Fruit fly (Drosophila melanogaster) whole organism, embryonic: ENCODE measurements around the gene Acyp.

Experiments used
- Asciz ChIP-seq: fragments of 200-800 bp; sonication (Bioruptor generic); optimal IDR thresholded peaks from 2 replicates; lab custom pipeline; 2017; ENCODE audit warnings: missing biosample characterization, mild to moderate bottlenecking, missing genetic modification characterization, missing genetic modification reagents
- Awh ChIP-seq: fragments of 200-800 bp; sonication (Bioruptor generic); IDR thresholded peaks from 2 replicates; pipeline ENCODE4, ENCODE4 v1.3.6; 2022; ENCODE audit warnings: missing biosample characterization, missing genetic modification characterization
- B-H2 ChIP-seq: fragments of 200-800 bp; sonication (Bioruptor generic); optimal IDR thresholded peaks from 2 replicates; lab custom pipeline; 2018; ENCODE audit warnings: missing biosample characterization, mild to moderate bottlenecking, missing genetic modification characterization
- Blimp-1 ChIP-seq: fragments of 200-800 bp; sonication (Bioruptor generic); optimal IDR thresholded peaks from 3 replicates; lab custom pipeline; 2018; ENCODE audit warnings: missing biosample characterization, missing genetic modification characterization, mild to moderate bottlenecking, moderate library complexity, missing genetic modification reagents
- CG10147 ChIP-seq: fragments of 200-800 bp; sonication (Bioruptor generic); optimal IDR thresholded peaks from 2 replicates; lab custom pipeline; 2019; ENCODE audit warnings: missing biosample characterization, mild to moderate bottlenecking, missing genetic modification characterization, moderate library complexity
- CG10267 ChIP-seq: fragments of 200-800 bp; sonication (Bioruptor generic); optimal IDR thresholded peaks from 2 replicates; lab custom pipeline; 2018; ENCODE audit warnings: missing biosample characterization, mild to moderate bottlenecking, missing genetic modification characterization, moderate library complexity
- CG12659 ChIP-seq: fragments of 200-800 bp; sonication (Bioruptor generic); optimal IDR thresholded peaks from 3 replicates; lab custom pipeline; 2017; ENCODE audit warnings: mild to moderate bottlenecking, missing biosample characterization, missing genetic modification reagents, missing genetic modification characterization
- CG14441 ChIP-seq: fragments of 200-800 bp; sonication (Bioruptor generic); IDR thresholded peaks from 2 replicates; pipeline ENCODE4 v1.3.6; 2022; ENCODE audit warnings: missing biosample characterization, missing genetic modification characterization
- CG15601 ChIP-seq: fragments of 200-800 bp; sonication (Bioruptor generic); optimal IDR thresholded peaks from 3 replicates; lab custom pipeline; 2019; ENCODE audit warnings: missing biosample characterization, mild to moderate bottlenecking, missing genetic modification characterization, moderate library complexity
- CG1602 ChIP-seq: fragments of 200-800 bp; sonication (Bioruptor generic); optimal IDR thresholded peaks from 3 replicates; lab custom pipeline; 2016; ENCODE audit warnings: missing biosample characterization, missing genetic modification characterization
- CG17385 ChIP-seq: fragments of 200-800 bp; sonication (Bioruptor generic); optimal IDR thresholded peaks from 3 replicates; lab custom pipeline; 2018; ENCODE audit warnings: missing biosample characterization, mild to moderate bottlenecking, missing genetic modification characterization
- CG17829 ChIP-seq: fragments of 200-800 bp; optimal IDR thresholded peaks from 2 replicates; lab custom pipeline; 2019; ENCODE audit warnings: missing biosample characterization, mild to moderate bottlenecking, missing genetic modification characterization, moderate library complexity
- CG2120 ChIP-seq: fragments of 200-800 bp; sonication (Bioruptor generic); optimal IDR thresholded peaks from 3 replicates; lab custom pipeline; 2016; ENCODE audit warnings: missing biosample characterization, missing genetic modification characterization
- CG30431 ChIP-seq: fragments of 200-800 bp; sonication (Bioruptor generic); optimal IDR thresholded peaks from 2 replicates; lab custom pipeline; 2017; ENCODE audit warnings: missing biosample characterization, missing genetic modification characterization
- CG32532 ChIP-seq: fragments of 200-800 bp; sonication (Bioruptor generic); IDR thresholded peaks from 2 replicates; pipeline ENCODE4 v1.3.6; 2022; ENCODE audit warnings: missing biosample characterization, missing genetic modification characterization
- CG7271 ChIP-seq: fragments of 200-800 bp; sonication (Bioruptor generic); optimal IDR thresholded peaks from 2 replicates; lab custom pipeline; 2018; ENCODE audit warnings: missing biosample characterization, mild to moderate bottlenecking, missing genetic modification characterization, moderate library complexity
- CG9932 ChIP-seq: fragments of 200-800 bp; sonication (Bioruptor generic); IDR thresholded peaks from 2 replicates; pipeline ENCODE4 v1.3.6; 2022; ENCODE audit warnings: missing biosample characterization, missing genetic modification characterization
- Camta ChIP-seq: fragments of 200-800 bp; sonication (Bioruptor generic); optimal IDR thresholded peaks from 2 replicates; lab custom pipeline; 2016; ENCODE audit warnings: missing biosample characterization, missing genetic modification characterization
- D ChIP-seq, 2 experiments: fragments of 200-800 bp in 1 of 2; fragments of >200 bp in 1 of 2; sonication (Bioruptor generic) in 1 of 2; optimal IDR thresholded peaks; 2 replicates in 1 of 2; 3 replicates in 1 of 2; lab custom pipeline; 2017; ENCODE audit warnings: mild to moderate bottlenecking in 1 of 2, missing biosample characterization in 1 of 2, missing genetic modification characterization in 1 of 2, missing genetic modification reagents in 1 of 2
- E2f1 ChIP-seq: fragments of 200-800 bp; sonication (Bioruptor generic); IDR thresholded peaks from 2 replicates; pipeline ENCODE4 v1.3.6; 2022; ENCODE audit warnings: missing biosample characterization, missing genetic modification characterization
- E2f2 ChIP-seq: fragments of 200-800 bp; sonication (Bioruptor generic); IDR thresholded peaks from 2 replicates; pipeline ENCODE4 v1.3.6; 2022; ENCODE audit warnings: missing biosample characterization, missing genetic modification characterization
- Fer3 ChIP-seq: fragments of 200-800 bp; sonication (Bioruptor generic); optimal IDR thresholded peaks from 2 replicates; lab custom pipeline; 2018; ENCODE audit warnings: missing biosample characterization, mild to moderate bottlenecking, missing genetic modification characterization, moderate library complexity
- Hand ChIP-seq: fragments of 200-800 bp; sonication (Bioruptor generic); optimal IDR thresholded peaks from 2 replicates; lab custom pipeline; 2017; ENCODE audit warnings: mild to moderate bottlenecking, missing biosample characterization, missing genetic modification reagents, missing genetic modification characterization
- Hey ChIP-seq: fragments of 200-800 bp; sonication (Bioruptor generic); optimal IDR thresholded peaks from 3 replicates; lab custom pipeline; 2018; ENCODE audit warnings: missing biosample characterization, mild to moderate bottlenecking, missing genetic modification characterization
- Hsf ChIP-seq: fragments of 200-800 bp; sonication (Bioruptor generic); optimal IDR thresholded peaks from 3 replicates; lab custom pipeline; 2016; ENCODE audit warnings: missing biosample characterization, missing genetic modification characterization
- Jarid2 ChIP-seq: fragments of 200-800 bp; sonication (Bioruptor generic); optimal IDR thresholded peaks from 3 replicates; lab custom pipeline; 2017; ENCODE audit warnings: mild to moderate bottlenecking, missing biosample characterization, missing genetic modification reagents, missing genetic modification characterization
- Sry-δ ChIP-seq: fragments of 200-800 bp; sonication (Bioruptor generic); optimal IDR thresholded peaks from 2 replicates; lab custom pipeline; 2016; ENCODE audit warnings: missing biosample characterization, missing genetic modification characterization
- TFAM ChIP-seq: fragments of 200-800 bp; sonication (Bioruptor generic); optimal IDR thresholded peaks from 2 replicates; lab custom pipeline; 2017; ENCODE audit warnings: missing biosample characterization, missing genetic modification characterization, inconsistent platforms
- abd-A ChIP-seq: fragments of 200-800 bp; sonication (Bioruptor generic); optimal IDR thresholded peaks from 3 replicates; lab custom pipeline; 2019; ENCODE audit warnings: missing biosample characterization, mild to moderate bottlenecking, missing genetic modification characterization, moderate library complexity
- btn ChIP-seq: fragments of 200-800 bp; sonication (Bioruptor generic); optimal IDR thresholded peaks from 2 replicates; lab custom pipeline; 2016; ENCODE audit warnings: missing biosample characterization, missing genetic modification characterization
- chm ChIP-seq: fragments of 200-800 bp; sonication (Bioruptor generic); IDR thresholded peaks from 2 replicates; pipeline ENCODE4 v1.3.6; 2022; ENCODE audit warnings: missing biosample characterization, missing genetic modification characterization
- croc ChIP-seq: fragments of 200-800 bp; sonication (Bioruptor generic); conservative IDR thresholded peaks from 3 replicates; pipeline ENCODE4 v1.3.6; 2022; ENCODE audit warnings: missing biosample characterization, missing genetic modification characterization
- crp ChIP-seq, 2 experiments: fragments of 200-800 bp; sonication (Bioruptor generic); optimal IDR thresholded peaks; 2 replicates in 1 of 2; 3 replicates in 1 of 2; lab custom pipeline; 2017; ENCODE audit warnings: missing biosample characterization in 2 of 2, missing genetic modification characterization in 2 of 2, mild to moderate bottlenecking in 1 of 2, moderate library complexity in 1 of 2
- ftz-f1 ChIP-seq: fragments of 200-800 bp; sonication (Bioruptor generic); optimal IDR thresholded peaks from 2 replicates; lab custom pipeline; 2016; ENCODE audit warnings: missing biosample characterization, missing genetic modification characterization
- gcm ChIP-seq: fragments of 200-800 bp; sonication (Bioruptor generic); optimal IDR thresholded peaks from 2 replicates; lab custom pipeline; 2019; ENCODE audit warnings: missing biosample characterization, mild to moderate bottlenecking, missing genetic modification characterization, moderate library complexity
- gfzf ChIP-seq: fragments of 200-800 bp; sonication (Bioruptor generic); optimal IDR thresholded peaks from 2 replicates; lab custom pipeline; 2016; ENCODE audit warnings: missing biosample characterization, mild to moderate bottlenecking, missing genetic modification characterization, moderate library complexity
- hbn ChIP-seq: fragments of 200-800 bp; sonication (Bioruptor generic); IDR thresholded peaks from 2 replicates; pipeline ENCODE4 v1.3.6; 2022; ENCODE audit warnings: missing biosample characterization, missing genetic modification characterization; ENCODE audit not compliant: partially characterized antibody
- hth ChIP-seq: fragments of >200 bp; optimal IDR thresholded peaks from 2 replicates; lab custom pipeline; 2017; ENCODE audit warnings: inconsistent platforms
- kay ChIP-seq: fragments of 200-800 bp; sonication (Bioruptor generic); optimal IDR thresholded peaks from 2 replicates; lab custom pipeline; 2016; ENCODE audit warnings: missing biosample characterization, missing genetic modification characterization
- klu ChIP-seq: fragments of 200-800 bp; sonication (Bioruptor generic); IDR thresholded peaks from 2 replicates; pipeline ENCODE4 v1.3.6; 2022; ENCODE audit warnings: missing biosample characterization, missing genetic modification characterization
- kni ChIP-seq: fragments of 200-800 bp; sonication (Bioruptor generic); optimal IDR thresholded peaks from 3 replicates; lab custom pipeline; 2017; ENCODE audit warnings: mild to moderate bottlenecking, missing biosample characterization, missing genetic modification reagents, missing genetic modification characterization
- nau ChIP-seq: fragments of 200-800 bp; sonication (Bioruptor generic); optimal IDR thresholded peaks from 3 replicates; lab custom pipeline; 2017; ENCODE audit warnings: missing biosample characterization, mild to moderate bottlenecking, missing genetic modification characterization, missing genetic modification reagents
- pzg ChIP-seq: fragments of 200-800 bp; sonication (Bioruptor generic); optimal IDR thresholded peaks from 3 replicates; lab custom pipeline; 2018; ENCODE audit warnings: missing biosample characterization, mild to moderate bottlenecking, missing genetic modification characterization, moderate library complexity
- sim ChIP-seq: fragments of 200-800 bp; sonication (Bioruptor generic); IDR thresholded peaks from 2 replicates; pipeline ENCODE4 v1.3.6; 2022; ENCODE audit warnings: missing biosample characterization, missing genetic modification characterization
- sr ChIP-seq: fragments of 200-800 bp; sonication (Bioruptor generic); IDR thresholded peaks from 3 replicates; pipeline ENCODE4 v1.3.6; 2022; ENCODE audit warnings: missing biosample characterization, missing genetic modification characterization
- usp ChIP-seq: fragments of >200 bp; optimal IDR thresholded peaks from 2 replicates; lab custom pipeline; 2017; ENCODE audit warnings: missing biosample characterization, missing genetic modification characterization
- vnd ChIP-seq: fragments of 200-800 bp; sonication (Bioruptor generic); IDR thresholded peaks from 3 replicates; pipeline ENCODE4 v1.3.6; 2022; ENCODE audit warnings: missing biosample characterization, missing genetic modification characterization; ENCODE audit not compliant: partially characterized antibody
- zf30C ChIP-seq: fragments of 200-800 bp; sonication (Bioruptor generic); optimal IDR thresholded peaks from 3 replicates; lab custom pipeline; 2018; ENCODE audit warnings: missing biosample characterization, mild to moderate bottlenecking, missing genetic modification characterization

Gene Acyp

DNA sequence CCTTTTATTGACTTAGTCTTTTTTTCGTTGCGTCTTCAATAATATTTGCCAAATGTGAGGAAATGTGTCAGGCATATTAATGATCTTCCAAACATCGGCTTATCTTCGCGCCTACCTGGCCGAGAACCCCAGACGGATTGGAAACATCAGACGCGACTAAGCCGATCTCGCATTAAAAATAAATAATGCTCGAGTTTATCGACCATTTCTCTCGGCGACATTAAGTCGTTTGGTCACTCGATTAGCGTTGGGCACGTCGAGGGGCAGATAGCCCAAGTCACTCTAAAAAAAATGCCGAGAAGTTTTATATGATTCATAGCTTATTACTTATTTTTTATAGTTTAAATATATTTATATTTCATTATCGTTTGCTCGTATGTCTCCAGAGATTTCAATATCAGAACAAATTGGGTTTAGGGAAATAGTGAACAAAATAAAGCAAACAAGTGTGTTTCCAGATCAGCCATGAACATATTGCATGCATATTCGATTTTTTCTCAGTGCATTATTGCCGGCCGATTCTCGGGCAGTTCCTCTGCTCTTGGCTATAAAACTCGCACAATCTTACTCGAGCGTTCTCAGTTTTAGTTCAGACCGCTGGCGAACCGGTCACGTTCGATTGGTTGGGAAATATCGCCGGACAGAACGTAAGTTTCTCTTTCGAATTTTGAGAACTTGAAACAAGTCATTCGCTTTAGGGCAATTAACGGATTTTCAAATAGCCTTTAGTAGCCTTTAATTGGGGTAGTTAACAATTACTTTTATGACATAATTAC is 6.6 kb upstream of the Acyp start, which contains the start of gene Ance (continued):
- no peak for TF ChIP-seq nau (GFP tag; lab: Kevin White, UChicago)
- TF ChIP-seq btn: no peak
- TF ChIP-seq Camta (GFP tag; lab: Kevin White, UChicago): no peak
- no peak for TF ChIP-seq D (optimal IDR thresholded peaks at IDR 0.05; lab: Kevin White, UChicago)
- TF ChIP-seq D (GFP tag; optimal IDR thresholded peaks at IDR 0.05; lab: Kevin White, UChicago): no peak
- TF ChIP-seq CG32532 (GFP tag; lab: Robert Waterston, UW): peak; percentile 72
- TF ChIP-seq gcm (GFP tag; lab: Kevin White, UChicago): no peak
- no peak for TF ChIP-seq ftz-f1 (GFP tag; lab: Kevin White, UChicago)
- TF ChIP-seq abd-A (tag; lab: Kevin White, UChicago): no peak
- no peak for TF ChIP-seq sr (GFP tag; lab: Robert Waterston, UW)
- peak; percentile 59 for TF ChIP-seq CG2120 (GFP tag; lab: Kevin White, UChicago)
- TF ChIP-seq klu: no peak
- TF ChIP-seq hbn: no peak
- TF ChIP-seq crp (GFP tag; optimal IDR thresholded peaks at IDR 0.05; lab: Kevin White, UChicago): no peak
- TF ChIP-seq hth (lab: Kevin White, UChicago): no peak
- no peak for TF ChIP-seq usp
- TF ChIP-seq croc: no peak
- TF ChIP-seq B-H2 (GFP tag; lab: Kevin White, UChicago): no peak
- no peak for TF ChIP-seq CG7271 (tag; lab: Kevin White, UChicago)
- TF ChIP-seq CG1602 (GFP tag; lab: Kevin White, UChicago): no peak
- TF ChIP-seq CG10267 (tag; lab: Kevin White, UChicago): no peak
- no peak for TF ChIP-seq sim (GFP tag; lab: Robert Waterston, UW)
- peak; percentile 31; the same call in 1 of the 2 replicates for TF ChIP-seq CG14441 (GFP tag; lab: Robert Waterston, UW)
- TF ChIP-seq pzg (GFP tag; lab: Kevin White, UChicago): no peak
- peak; percentile 60 for TF ChIP-seq CG10147 (GFP tag; lab: Kevin White, UChicago)
- TF ChIP-seq Hsf (GFP tag; lab: Kevin White, UChicago): no peak
- peak; percentile 36 for TF ChIP-seq CG17829 (tag; lab: Kevin White, UChicago)
- TF ChIP-seq Hand (GFP tag; lab: Kevin White, UChicago): peak; percentile 18
- no peak for TF ChIP-seq gfzf (GFP tag; lab: Kevin White, UChicago)
- no peak for TF ChIP-seq Asciz (GFP tag; lab: Kevin White, UChicago)
- TF ChIP-seq zf30C (GFP tag; lab: Kevin White, UChicago): peak; percentile 89
- no peak for TF ChIP-seq Hey
- TF ChIP-seq TFAM (GFP tag; lab: Kevin White, UChicago): no peak
- TF ChIP-seq Fer3 (tag; lab: Kevin White, UChicago): peak; percentile 46
- TF ChIP-seq Blimp-1: peak; percentile 28
- TF ChIP-seq kni (GFP tag; lab: Kevin White, UChicago): peak; percentile 10
- TF ChIP-seq E2f2 (GFP tag; lab: Robert Waterston, UW): peak; percentile 14; the same call in 1 of the 2 replicates
- 0 out of 2 replicates have a peak, but pooled peaks have one; percentile 28 for TF ChIP-seq E2f1
- TF ChIP-seq Sry-δ (GFP tag; lab: Kevin White, UChicago): no peak
- no peak for TF ChIP-seq kay (GFP tag; lab: Kevin White, UChicago)
- peak; percentile 21 for TF ChIP-seq CG17385 (GFP tag; lab: Kevin White, UChicago)
- peak; percentile 69 for TF ChIP-seq CG9932 (GFP tag; lab: Robert Waterston, UW)
- TF ChIP-seq CG15601 (tag; lab: Kevin White, UChicago): peak; percentile 44
- TF ChIP-seq vnd (GFP tag; lab: Robert Waterston, UW): no peak
- peak; percentile 74 for TF ChIP-seq Jarid2 (GFP tag; lab: Kevin White, UChicago)
- peak; percentile 61 for TF ChIP-seq CG12659 (GFP tag; lab: Kevin White, UChicago)
- TF ChIP-seq CG30431 (GFP tag; lab: Kevin White, UChicago): peak; percentile 22
- TF ChIP-seq chm: 0 out of 2 replicates have a peak, but pooled peaks have one; percentile 30
- no peak for TF ChIP-seq Awh (GFP tag; lab: Robert Waterston, UW)
